Fruit fly (Drosophila melanogaster) whole organism, embryonic: Measurements from ENCODE around the gene cup.

Experiments used
- CG1024 ChIP-seq: fragments of 200-800 bp; sonication (Bioruptor generic); IDR thresholded peaks from 2 replicates; pipeline ENCODE4 v1.3.6; 2022; ENCODE audit warnings: missing biosample characterization, missing genetic modification characterization
- CG10959 ChIP-seq: fragments of 200-800 bp; sonication (Bioruptor generic); IDR thresholded peaks from 2 replicates; pipeline ENCODE4 v1.3.6; 2022; ENCODE audit warnings: missing biosample characterization, missing genetic modification characterization
- CG10979 ChIP-seq: fragments of 200-800 bp; sonication (Bioruptor generic); optimal IDR thresholded peaks from 2 replicates; lab custom pipeline; 2018; ENCODE audit warnings: missing biosample characterization, mild to moderate bottlenecking, missing genetic modification characterization, moderate library complexity
- CG1233 ChIP-seq: fragments of 200-800 bp; sonication (Bioruptor generic); optimal IDR thresholded peaks from 4 replicates; lab custom pipeline; 2018; ENCODE audit warnings: missing biosample characterization, mild to moderate bottlenecking, missing genetic modification characterization
- CG12391 ChIP-seq: fragments of 200-800 bp; sonication (Bioruptor generic); optimal IDR thresholded peaks from 3 replicates; lab custom pipeline; 2018; ENCODE audit warnings: missing biosample characterization, mild to moderate bottlenecking, missing genetic modification characterization, moderate library complexity
- CG14667 ChIP-seq: fragments of 200-800 bp; sonication (Bioruptor generic); IDR thresholded peaks from 2 replicates; pipeline ENCODE4 v1.3.6; 2022; ENCODE audit warnings: missing biosample characterization, missing genetic modification characterization
- CG1529 ChIP-seq: fragments of 200-800 bp; sonication (Bioruptor generic); optimal IDR thresholded peaks from 3 replicates; lab custom pipeline; 2018; ENCODE audit warnings: missing biosample characterization, missing genetic modification characterization
- CG2875 ChIP-seq: fragments of 200-800 bp; sonication (Bioruptor generic); optimal IDR thresholded peaks from 2 replicates; lab custom pipeline; 2017; ENCODE audit warnings: missing biosample characterization, mild to moderate bottlenecking, missing genetic modification characterization, missing genetic modification reagents
- CG3163 ChIP-seq: fragments of 200-800 bp; sonication (Bioruptor generic); optimal IDR thresholded peaks from 3 replicates; lab custom pipeline; 2016; ENCODE audit warnings: missing biosample characterization, missing genetic modification characterization
- CG3281 ChIP-seq: fragments of 200-800 bp; sonication (Bioruptor generic); optimal IDR thresholded peaks from 3 replicates; lab custom pipeline; 2017; ENCODE audit warnings: missing biosample characterization, mild to moderate bottlenecking, missing genetic modification characterization
- CG33557 ChIP-seq: fragments of 200-800 bp; sonication (Bioruptor generic); optimal IDR thresholded peaks from 2 replicates; lab custom pipeline; 2019; ENCODE audit warnings: missing biosample characterization, mild to moderate bottlenecking, missing genetic modification characterization, moderate library complexity
- CG34224 ChIP-seq: fragments of 200-800 bp; sonication (Bioruptor generic); IDR thresholded peaks from 3 replicates; pipeline ENCODE4 v1.3.6; 2022; ENCODE audit warnings: missing biosample characterization, missing genetic modification characterization; ENCODE audit not compliant: partially characterized antibody
- CG4424 ChIP-seq: fragments of 200-800 bp; sonication (Bioruptor generic); optimal IDR thresholded peaks from 3 replicates; lab custom pipeline; 2016; ENCODE audit warnings: missing biosample characterization, missing genetic modification characterization
- CG6683 ChIP-seq: fragments of 200-800 bp; sonication (Bioruptor generic); optimal IDR thresholded peaks from 2 replicates; lab custom pipeline; 2017; ENCODE audit warnings: missing biosample characterization, mild to moderate bottlenecking, missing genetic modification characterization, missing genetic modification reagents
- CG6854 ChIP-seq: fragments of 200-800 bp; sonication (Bioruptor generic); optimal IDR thresholded peaks from 3 replicates; lab custom pipeline; 2017; ENCODE audit warnings: missing biosample characterization, mild to moderate bottlenecking, missing genetic modification characterization
- CG7271 ChIP-seq: fragments of 200-800 bp; sonication (Bioruptor generic); optimal IDR thresholded peaks from 2 replicates; lab custom pipeline; 2018; ENCODE audit warnings: missing biosample characterization, mild to moderate bottlenecking, missing genetic modification characterization, moderate library complexity
- CG9876 ChIP-seq: fragments of 200-800 bp; sonication (Bioruptor generic); optimal IDR thresholded peaks from 2 replicates; lab custom pipeline; 2016; ENCODE audit warnings: missing biosample characterization, missing genetic modification characterization
- Dref ChIP-seq: fragments of 200-800 bp; sonication (Bioruptor generic); IDR thresholded peaks from 2 replicates; pipeline ENCODE4 v1.3.6; 2022; ENCODE audit warnings: missing biosample characterization, missing genetic modification characterization
- Drgx ChIP-seq: fragments of 200-800 bp; sonication (Bioruptor generic); IDR thresholded peaks from 2 replicates; pipeline ENCODE4 v1.3.6; 2022; ENCODE audit warnings: missing biosample characterization, missing genetic modification characterization
- Elba2 ChIP-seq: fragments of 200-800 bp; sonication (Bioruptor generic); optimal IDR thresholded peaks from 3 replicates; lab custom pipeline; 2016; ENCODE audit warnings: missing biosample characterization, missing genetic modification characterization
- Ets97D ChIP-seq: fragments of 200-800 bp; sonication (Bioruptor generic); optimal IDR thresholded peaks from 3 replicates; lab custom pipeline; 2016; ENCODE audit warnings: missing biosample characterization, missing genetic modification characterization
- H2.0 ChIP-seq: fragments of 200-800 bp; sonication (Bioruptor generic); IDR thresholded peaks from 2 replicates; pipeline ENCODE4 v1.3.6; 2022; ENCODE audit warnings: missing biosample characterization, missing genetic modification characterization
- HmgD ChIP-seq: fragments of 200-800 bp; sonication (Bioruptor generic); optimal IDR thresholded peaks from 3 replicates; lab custom pipeline; 2016; ENCODE audit warnings: missing biosample characterization, missing genetic modification characterization
- Hmr ChIP-seq: fragments of 200-800 bp; sonication (Bioruptor generic); optimal IDR thresholded peaks from 3 replicates; lab custom pipeline; 2017; ENCODE audit warnings: mild to moderate bottlenecking, missing biosample characterization, missing genetic modification reagents, missing genetic modification characterization
- Hsf ChIP-seq: fragments of 200-800 bp; sonication (Bioruptor generic); optimal IDR thresholded peaks from 3 replicates; lab custom pipeline; 2016; ENCODE audit warnings: missing biosample characterization, missing genetic modification characterization
- Lhr ChIP-seq: fragments of 200-800 bp; sonication (Bioruptor generic); optimal IDR thresholded peaks from 3 replicates; lab custom pipeline; 2017; ENCODE audit warnings: mild to moderate bottlenecking, missing biosample characterization, missing genetic modification reagents, missing genetic modification characterization
- MBD-R2 ChIP-seq: fragments of 200-800 bp; sonication (Bioruptor generic); IDR thresholded peaks from 2 replicates; pipeline ENCODE4 v1.3.6; 2022; ENCODE audit warnings: missing biosample characterization, missing genetic modification characterization
- MESR4 ChIP-seq: fragments of 200-800 bp; sonication (Bioruptor generic); optimal IDR thresholded peaks from 2 replicates; lab custom pipeline; 2018; ENCODE audit warnings: missing biosample characterization, mild to moderate bottlenecking, missing genetic modification characterization, moderate library complexity
- MTF-1 ChIP-seq: fragments of 200-800 bp; sonication (Bioruptor generic); optimal IDR thresholded peaks from 2 replicates; lab custom pipeline; 2018; ENCODE audit warnings: missing biosample characterization, mild to moderate bottlenecking, missing genetic modification characterization, borderline replicate concordance
- Med ChIP-seq: fragments of 200-800 bp; sonication (Bioruptor generic); peaks from one replicate; lab custom pipeline; 2016; ENCODE audit warnings: missing biosample characterization, missing genetic modification characterization, mild to moderate bottlenecking, inconsistent platforms, moderate library complexity
- NC2β ChIP-seq: fragments of 200-800 bp; sonication (Bioruptor generic); optimal IDR thresholded peaks from 2 replicates; lab custom pipeline; 2016; ENCODE audit warnings: missing biosample characterization, missing genetic modification characterization
- Opbp ChIP-seq: fragments of 200-800 bp; sonication (Bioruptor generic); IDR thresholded peaks from 3 replicates; pipeline ENCODE4 v1.3.6; 2022; ENCODE audit warnings: missing biosample characterization, missing genetic modification characterization; ENCODE audit not compliant: partially characterized antibody
- Vsx1 ChIP-seq: fragments of 200-800 bp; sonication (Bioruptor generic); optimal IDR thresholded peaks from 2 replicates; lab custom pipeline; 2017; ENCODE audit warnings: missing biosample characterization, mild to moderate bottlenecking, missing genetic modification characterization, missing genetic modification reagents
- Xbp1 ChIP-seq: fragments of 200-800 bp; sonication (Bioruptor generic); optimal IDR thresholded peaks from 3 replicates; lab custom pipeline; 2016; ENCODE audit warnings: missing biosample characterization, mild to moderate bottlenecking, missing genetic modification characterization
- Xrp1 ChIP-seq: fragments of 200-800 bp; sonication (Bioruptor generic); IDR thresholded peaks from 2 replicates; pipeline ENCODE4 v1.3.6; 2022; ENCODE audit warnings: missing biosample characterization, missing genetic modification characterization
- br ChIP-seq: fragments of >200 bp; optimal IDR thresholded peaks from 2 replicates; lab custom pipeline; 2017
- dan ChIP-seq: fragments of 200-800 bp; sonication (Bioruptor generic); IDR thresholded peaks from 2 replicates; pipeline ENCODE4 v1.3.6; 2022; ENCODE audit warnings: missing biosample characterization, missing genetic modification characterization
- dmrt99B ChIP-seq: fragments of 200-800 bp; sonication (Bioruptor generic); optimal IDR thresholded peaks from 2 replicates; lab custom pipeline; 2018; ENCODE audit warnings: missing biosample characterization, mild to moderate bottlenecking, missing genetic modification characterization, moderate library complexity
- gsb-n ChIP-seq: fragments of 200-800 bp; sonication (Bioruptor generic); optimal IDR thresholded peaks from 3 replicates; lab custom pipeline; 2018; ENCODE audit warnings: missing biosample characterization, mild to moderate bottlenecking, missing genetic modification characterization
- ken ChIP-seq: fragments of 200-800 bp; sonication (Bioruptor generic); IDR thresholded peaks from 3 replicates; pipeline ENCODE4 v1.3.6; 2022; ENCODE audit warnings: missing biosample characterization, missing genetic modification characterization
- lmd ChIP-seq: fragments of 200-800 bp; sonication (Bioruptor generic); IDR thresholded peaks from 2 replicates; pipeline ENCODE4 v1.3.6; 2022; ENCODE audit warnings: missing biosample characterization, missing genetic modification characterization
- nom ChIP-seq: fragments of 200-800 bp; sonication (Bioruptor generic); optimal IDR thresholded peaks from 2 replicates; lab custom pipeline; 2017; ENCODE audit warnings: missing biosample characterization, missing genetic modification characterization, mild to moderate bottlenecking, moderate library complexity, missing genetic modification reagents
- otp ChIP-seq: fragments of 200-800 bp; sonication (Bioruptor generic); IDR thresholded peaks from 3 replicates; pipeline ENCODE4, ENCODE4 v1.3.6; 2022; ENCODE audit warnings: missing biosample characterization, missing genetic modification characterization
- pfk ChIP-seq: fragments of 200-800 bp; sonication (Bioruptor generic); optimal IDR thresholded peaks from 2 replicates; lab custom pipeline; 2018; ENCODE audit warnings: missing biosample characterization, mild to moderate bottlenecking, missing genetic modification characterization, moderate library complexity
- prd ChIP-seq, 3 experiments: fragments of >200 bp in 2 of 3; fragments of 200-800 bp in 1 of 3; sonication (Bioruptor generic) in 1 of 3; optimal IDR thresholded peaks in 2 of 3; IDR thresholded peaks in 1 of 3; 2 replicates in 2 of 3; 3 replicates in 1 of 3; pipeline versions ENCODE4 v1.3.6 to Lab custom; 2017 to 2022; ENCODE audit warnings: missing biosample characterization in 1 of 3, missing genetic modification characterization in 1 of 3
- sim ChIP-seq: fragments of 200-800 bp; sonication (Bioruptor generic); IDR thresholded peaks from 2 replicates; pipeline ENCODE4 v1.3.6; 2022; ENCODE audit warnings: missing biosample characterization, missing genetic modification characterization
- sima ChIP-seq: fragments of 200-800 bp; sonication (Bioruptor generic); optimal IDR thresholded peaks from 2 replicates; lab custom pipeline; 2016; ENCODE audit warnings: missing biosample characterization, missing genetic modification characterization
- slou ChIP-seq: fragments of 200-800 bp; sonication (Bioruptor generic); optimal IDR thresholded peaks from 3 replicates; lab custom pipeline; 2016; ENCODE audit warnings: missing biosample characterization, missing genetic modification characterization
- sqz ChIP-seq: fragments of 200-800 bp; sonication (Bioruptor generic); optimal IDR thresholded peaks from 3 replicates; lab custom pipeline; 2018; ENCODE audit warnings: missing biosample characterization, mild to moderate bottlenecking, missing genetic modification characterization
- sr ChIP-seq: fragments of 200-800 bp; sonication (Bioruptor generic); IDR thresholded peaks from 3 replicates; pipeline ENCODE4 v1.3.6; 2022; ENCODE audit warnings: missing biosample characterization, missing genetic modification characterization
- wdn ChIP-seq: fragments of 200-800 bp; sonication (Bioruptor generic); IDR thresholded peaks from 2 replicates; pipeline ENCODE4 v1.3.6; 2022; ENCODE audit warnings: missing biosample characterization, missing genetic modification characterization

cup gene

DNA sequence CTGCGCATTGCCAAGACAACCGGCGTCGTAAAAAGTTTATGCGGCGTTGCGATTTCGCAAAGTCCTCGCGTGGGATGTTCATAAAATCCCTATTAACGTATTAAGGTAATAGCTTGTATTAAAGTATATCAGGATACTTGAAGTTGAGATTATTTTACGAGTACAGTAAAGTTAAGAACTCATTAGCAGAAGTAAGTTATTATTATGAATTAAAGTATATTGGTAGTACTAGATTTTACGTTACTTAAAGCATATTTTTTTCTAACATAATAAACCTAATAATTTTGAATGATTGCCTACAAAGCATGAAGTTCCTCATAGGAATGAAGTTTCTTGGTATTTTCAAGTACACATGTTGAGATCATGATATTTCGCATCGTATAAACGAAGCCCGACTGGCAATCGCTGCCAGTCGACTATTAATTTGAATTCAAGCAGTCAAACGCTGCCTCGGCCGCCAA lies 30.4 kb downstream of the cup start (continued):
- peak; percentile 30 for TF ChIP-seq CG4424 (GFP tag; lab: Kevin White, UChicago)
- peak; percentile 53 for TF ChIP-seq Med (GFP tag; lab: Kevin White, UChicago)
- TF ChIP-seq NC2β: no peak
- 0 out of 2 replicates have a peak, but pooled peaks have one; percentile 9 for TF ChIP-seq Drgx (GFP tag; lab: Robert Waterston, UW)
- TF ChIP-seq Vsx1 (GFP tag; lab: Kevin White, UChicago): no peak
- TF ChIP-seq MBD-R2 (GFP tag; lab: Robert Waterston, UW): no peak
- no peak for TF ChIP-seq wdn (GFP tag; lab: Robert Waterston, UW)
- TF ChIP-seq sim: no peak
- peak; percentile 36 for TF ChIP-seq CG6854 (GFP tag; lab: Kevin White, UChicago)
- no peak for TF ChIP-seq slou (GFP tag; lab: Kevin White, UChicago)
- no peak for TF ChIP-seq CG34224
- no peak for TF ChIP-seq pfk (GFP tag; lab: Kevin White, UChicago)
- TF ChIP-seq CG3281 (GFP tag; lab: Kevin White, UChicago): peak; percentile 33
- TF ChIP-seq CG9876 (GFP tag; lab: Kevin White, UChicago): no peak
- no peak; the same call in 2 of the 3 replicates for TF ChIP-seq ken (GFP tag; lab: Robert Waterston, UW)
- no peak for TF ChIP-seq br (lab: Kevin White, UChicago)
- TF ChIP-seq Hsf (GFP tag; lab: Kevin White, UChicago): peak; percentile 21
- no peak for TF ChIP-seq CG1024 (GFP tag; lab: Robert Waterston, UW)
- TF ChIP-seq Xrp1: peak; percentile 55; the same call in 1 of the 2 replicates
- peak; percentile 43 for TF ChIP-seq Hmr
- no peak for TF ChIP-seq H2.0
- no peak for TF ChIP-seq sr (GFP tag; lab: Robert Waterston, UW)
- TF ChIP-seq Lhr (GFP tag; lab: Kevin White, UChicago): no peak
- TF ChIP-seq Elba2 (GFP tag; lab: Kevin White, UChicago): no peak
- no peak for TF ChIP-seq sima (GFP tag; lab: Kevin White, UChicago)
- TF ChIP-seq dan (GFP tag; lab: Robert Waterston, UW): no peak
- peak; percentile 38 for TF ChIP-seq CG1233 (GFP tag; lab: Kevin White, UChicago)
- no peak for TF ChIP-seq CG6683 (GFP tag; lab: Kevin White, UChicago)
- no peak for TF ChIP-seq Dref (GFP tag; lab: Robert Waterston, UW)
- no peak for TF ChIP-seq HmgD (GFP tag; lab: Kevin White, UChicago)
- no peak for TF ChIP-seq CG10959
- TF ChIP-seq gsb-n (tag; lab: Kevin White, UChicago): peak; percentile 47
- peak; percentile 63 for TF ChIP-seq CG12391
- no peak for TF ChIP-seq CG7271 (tag; lab: Kevin White, UChicago)
- TF ChIP-seq MTF-1 (GFP tag; lab: Kevin White, UChicago): no peak
- no peak for TF ChIP-seq CG14667
- no peak for TF ChIP-seq otp (GFP tag; lab: Robert Waterston, UW)
- TF ChIP-seq MESR4 (GFP tag; lab: Kevin White, UChicago): no peak
- peak; percentile 75 for TF ChIP-seq dmrt99B (tag; lab: Kevin White, UChicago)
- no peak for TF ChIP-seq prd (optimal IDR thresholded peaks at IDR 0.05; lab: Kevin White, UChicago)
- TF ChIP-seq prd (GFP tag; IDR thresholded peaks at IDR 0.05; lab: Robert Waterston, UW): 0 out of 3 replicates have a peak, but pooled peaks have one; percentile 23
- TF ChIP-seq CG1529 (GFP tag; lab: Kevin White, UChicago): no peak
- TF ChIP-seq Xbp1 (GFP tag; lab: Kevin White, UChicago): peak; percentile 23
- peak; percentile 50 for TF ChIP-seq CG2875 (GFP tag; lab: Kevin White, UChicago)
- TF ChIP-seq nom (GFP tag; lab: Kevin White, UChicago): peak; percentile 45
- peak; percentile 31 for TF ChIP-seq sqz (GFP tag; lab: Kevin White, UChicago)
- TF ChIP-seq Ets97D (GFP tag; lab: Kevin White, UChicago): no peak
- TF ChIP-seq CG10979 (tag; lab: Kevin White, UChicago): peak; percentile 83
- TF ChIP-seq CG3163: no peak
- peak; percentile 20; the same call in 1 of the 2 replicates for TF ChIP-seq lmd (GFP tag; lab: Robert Waterston, UW)
- TF ChIP-seq CG33557 (GFP tag; lab: Kevin White, UChicago): peak; percentile 48
- TF ChIP-seq Opbp (GFP tag; lab: Robert Waterston, UW): no peak
